Fruit fly (Drosophila melanogaster): ENCODE measurements around the gene Nepl17.

DNA sequence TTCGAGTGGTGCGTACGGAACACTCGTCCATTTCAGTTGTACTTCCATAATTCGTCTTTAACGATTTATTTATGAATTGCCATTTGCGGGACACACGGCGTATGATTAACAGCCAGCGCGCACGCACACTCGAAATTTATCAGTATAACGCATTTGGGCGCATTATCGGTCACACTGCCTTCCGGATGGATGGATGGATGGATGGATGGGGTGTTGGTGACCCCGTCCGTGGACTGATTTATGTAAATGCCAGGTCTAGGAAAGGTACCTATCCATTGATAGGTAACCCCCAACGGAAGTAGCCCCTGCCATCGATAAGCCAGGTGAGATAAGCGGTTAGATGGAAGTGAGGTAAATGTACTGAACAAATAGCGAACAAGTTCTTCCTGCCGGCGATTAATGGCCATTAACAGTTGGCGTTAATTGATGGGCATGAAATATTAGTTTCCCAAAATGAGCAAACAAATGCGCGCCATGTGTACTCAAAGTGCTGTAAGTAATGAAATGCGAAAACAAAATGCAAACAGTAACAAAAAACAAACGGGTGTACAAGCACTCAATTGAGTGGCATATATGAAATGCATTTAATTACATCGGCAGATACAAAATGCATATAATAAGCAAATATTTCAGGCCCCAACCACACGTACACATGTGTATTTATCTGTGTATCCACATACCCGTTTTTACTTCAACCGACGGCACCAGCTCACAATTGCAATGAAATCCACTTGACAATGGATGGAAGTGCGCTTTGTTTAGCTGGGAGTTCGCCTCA, 23.8 kb upstream of the Nepl17 start:
- no peak for TF ChIP-seq CG16779 (tag; optimal IDR thresholded peaks at IDR 0.05)
- no peak for TF ChIP-seq CG3919 (GFP tag; optimal IDR thresholded peaks at IDR 0.05)
- no peak for TF ChIP-seq CG11902 (GFP tag; optimal IDR thresholded peaks at IDR 0.05)
- TF ChIP-seq CG32006 (GFP tag; optimal IDR thresholded peaks at IDR 0.05) = no peak
- no peak for TF ChIP-seq net (GFP tag; optimal IDR thresholded peaks at IDR 0.05)
- no peak for TF ChIP-seq Lpt (GFP tag; optimal IDR thresholded peaks at IDR 0.05)
- TF ChIP-seq CG15336 (GFP tag; IDR thresholded peaks at IDR 0.05) = no peak
- TF ChIP-seq CG6276 (GFP tag; optimal IDR thresholded peaks at IDR 0.05) = no peak

Measured in whole organism, prepupa.